Worm (Caenorhabditis elegans) whole organism, early embryonic: Measurements from ENCODE around the gene F12F6.7.

Experiments used
- B0310.2 ChIP-seq: sonication (generic microtip); optimal IDR thresholded peaks from 2 replicates; lab custom pipeline; 2016; ENCODE audit warnings: mild to moderate bottlenecking, missing genetic modification characterization, missing compliant biosample characterization
- F13C5.2 ChIP-seq: sonication (generic microtip); optimal IDR thresholded peaks from 2 replicates; lab custom pipeline; 2017; ENCODE audit warnings: mild to moderate bottlenecking, missing genetic modification characterization, inconsistent platforms, missing compliant biosample characterization
- aly-1 ChIP-seq: sonication (generic microtip); optimal IDR thresholded peaks from 2 replicates; lab custom pipeline; 2016; ENCODE audit warnings: missing genetic modification characterization, missing compliant biosample characterization
- ama-1 ChIP-seq: fragments of 150-350 bp; optimal IDR thresholded peaks from 2 replicates; lab custom pipeline; 2014
- ceh-13 ChIP-seq: fragments of 200-800 bp; sonication (Bioruptor generic); optimal IDR thresholded peaks from 2 replicates; lab custom pipeline; 2018; ENCODE audit warnings: mild to moderate bottlenecking, missing genetic modification characterization, missing compliant biosample characterization
- ceh-36 ChIP-seq: sonication (generic microtip); optimal IDR thresholded peaks from 2 replicates; lab custom pipeline; 2016; ENCODE audit warnings: missing genetic modification characterization, inconsistent platforms, missing compliant biosample characterization
- ets-7 ChIP-seq: sonication (generic microtip); optimal IDR thresholded peaks from 2 replicates; lab custom pipeline; 2016; ENCODE audit warnings: missing genotype, missing genetic modification characterization, missing compliant biosample characterization
- flt-1 ChIP-seq: fragments of 200-800 bp; sonication (Bioruptor generic); IDR thresholded peaks from 2 replicates; pipeline ENCODE4 v1.3.6; 2022; ENCODE audit warnings: missing genetic modification characterization, missing compliant biosample characterization
- hmbx-1 ChIP-seq: sonication (generic microtip); optimal IDR thresholded peaks from 2 replicates; lab custom pipeline; 2016; ENCODE audit warnings: mild to moderate bottlenecking, missing genetic modification characterization, missing compliant biosample characterization
- hmg-4 ChIP-seq: fragments of 200-800 bp; sonication (Bioruptor generic); optimal IDR thresholded peaks from 2 replicates; lab custom pipeline; 2018; ENCODE audit warnings: mild to moderate bottlenecking, missing genetic modification characterization, missing compliant biosample characterization
- hnd-1 ChIP-seq: sonication (generic microtip); optimal IDR thresholded peaks from 2 replicates; lab custom pipeline; 2016; ENCODE audit warnings: missing genetic modification characterization, missing compliant biosample characterization
- pes-1 ChIP-seq: fragments of 200-800 bp; sonication (Bioruptor generic); IDR thresholded peaks from 2 replicates; pipeline ENCODE4 v1.3.6; 2022; ENCODE audit warnings: missing genetic modification reagents, missing genetic modification characterization, missing compliant biosample characterization
- scrt-1 ChIP-seq: fragments of 200-800 bp; sonication (Bioruptor generic); IDR thresholded peaks from 2 replicates; pipeline ENCODE4 v1.3.6; 2022; ENCODE audit warnings: missing genetic modification characterization, missing compliant biosample characterization
- sea-1 ChIP-seq: fragments of 200-800 bp; sonication (Bioruptor generic); conservative IDR thresholded peaks from 2 replicates; pipeline ENCODE4 v1.3.6; 2022; ENCODE audit warnings: missing genetic modification characterization, missing compliant biosample characterization
- tbx-11 ChIP-seq: fragments of 200-800 bp; sonication (Bioruptor generic); IDR thresholded peaks from 2 replicates; pipeline ENCODE4 v1.3.6; 2022; ENCODE audit warnings: missing genetic modification characterization, missing compliant biosample characterization
- tbx-37 ChIP-seq: fragments of 200-800 bp; sonication (Bioruptor generic); conservative IDR thresholded peaks from 2 replicates; pipeline ENCODE4 v1.3.6; 2022; ENCODE audit warnings: missing genetic modification reagents, missing genetic modification characterization, missing compliant biosample characterization
- tra-4 ChIP-seq: sonication (generic microtip); optimal IDR thresholded peaks from 2 replicates; lab custom pipeline; 2017; ENCODE audit warnings: missing genetic modification characterization, missing compliant biosample characterization

The F12F6.7 gene

ce11 chrIV:11594191-11594673, 32.6 kb upstream of the F12F6.7 start, which contains the start of gene mig-38:
Gene mig-38 (plus strand): TSS chrIV:11594244.
- TF ChIP-seq aly-1 (tag; lab: Kevin White, UChicago), result no peak
- TF ChIP-seq hmg-4 (GFP tag; lab: Kevin White, UChicago), result peak; percentile 45
- no peak for TF ChIP-seq B0310.2
- TF ChIP-seq sea-1 (GFP tag; lab: Robert Waterston, UW), result peak; percentile 48; the same call in 1 of the 2 replicates
- TF ChIP-seq tbx-11, result no peak
- TF ChIP-seq ceh-36 (tag; lab: Kevin White, UChicago), result no peak

ce11 chrIV:11593415-11594190, 32.0 kb upstream of the F12F6.7 start, which contains the start of gene F40F11.3:
Gene F40F11.3 (minus strand): TSS chrIV:11594003.
- TF ChIP-seq F13C5.2 (tag; lab: Kevin White, UChicago) (peak; percentile 64), hnd-1 (no peak), tbx-37 (GFP tag; lab: Robert Waterston, UW) (no peak), B0310.2 (no peak), hmg-4 (GFP tag; lab: Kevin White, UChicago) (peak; percentile 38), ceh-36 (tag; lab: Kevin White, UChicago) (no peak), ama-1 (lab: Kevin White, UChicago) (no peak), tbx-11 (0 out of 2 replicates have a peak, but pooled peaks have one; percentile 14), ets-7 (tag; lab: Kevin White, UChicago) (no peak)

ce11 chrIV:11592820-11593219, 31.2 kb upstream of the F12F6.7 start:
- TF ChIP-seq ets-7 (tag; lab: Kevin White, UChicago) (no peak), scrt-1 (GFP tag; lab: Robert Waterston, UW) (no peak), hmg-4 (GFP tag; lab: Kevin White, UChicago) (no peak), ceh-13 (GFP tag; lab: Kevin White, UChicago) (no peak), tra-4 (tag; lab: Kevin White, UChicago) (no peak), B0310.2 (no peak), tbx-11 (no peak), aly-1 (tag; lab: Kevin White, UChicago) (no peak), hnd-1 (no peak), sea-1 (GFP tag; lab: Robert Waterston, UW) (no peak), ceh-36 (tag; lab: Kevin White, UChicago) (no peak), pes-1 (GFP tag; lab: Robert Waterston, UW) (0 out of 2 replicates have a peak, but pooled peaks have one; percentile 28), tbx-37 (GFP tag; lab: Robert Waterston, UW) (peak; percentile 73; the same call in 1 of the 2 replicates), flt-1 (GFP tag; lab: Robert Waterston, UW) (no peak)

- TF ChIP-seq pes-1 (GFP tag; lab: Robert Waterston, UW) (no peak), sea-1 (GFP tag; lab: Robert Waterston, UW) (no peak), tra-4 (tag; lab: Kevin White, UChicago) (no peak), ceh-36 (tag; lab: Kevin White, UChicago) (no peak), F13C5.2 (tag; lab: Kevin White, UChicago) (no peak), scrt-1 (GFP tag; lab: Robert Waterston, UW) (no peak), ama-1 (lab: Kevin White, UChicago) (no peak), flt-1 (GFP tag; lab: Robert Waterston, UW) (no peak), hmg-4 (GFP tag; lab: Kevin White, UChicago) (no peak), ceh-13 (GFP tag; lab: Kevin White, UChicago) (no peak), B0310.2 (no peak), tbx-11 (no peak), tbx-37 (GFP tag; lab: Robert Waterston, UW) (no peak), hmbx-1 (tag; lab: Kevin White, UChicago) (no peak), ets-7 (tag; lab: Kevin White, UChicago) (no peak), aly-1 (tag; lab: Kevin White, UChicago) (no peak), hnd-1 (no peak)
Measured at ce11 chrIV:11592165-11592564, 30.5 kb upstream of the F12F6.7 start, which contains the start of gene spe-36. Gene spe-36 (minus strand): TSS chrIV:11592265.

- TF ChIP-seq ama-1 (lab: Kevin White, UChicago) (no peak), hnd-1 (no peak), pes-1 (GFP tag; lab: Robert Waterston, UW) (no peak), scrt-1 (GFP tag; lab: Robert Waterston, UW) (no peak), hmbx-1 (tag; lab: Kevin White, UChicago) (no peak), tbx-37 (GFP tag; lab: Robert Waterston, UW) (no peak), hmg-4 (GFP tag; lab: Kevin White, UChicago) (no peak), ets-7 (tag; lab: Kevin White, UChicago) (no peak), tra-4 (tag; lab: Kevin White, UChicago) (no peak), B0310.2 (no peak), ceh-13 (GFP tag; lab: Kevin White, UChicago) (no peak), ceh-36 (tag; lab: Kevin White, UChicago) (no peak), flt-1 (GFP tag; lab: Robert Waterston, UW) (no peak), F13C5.2 (tag; lab: Kevin White, UChicago) (no peak), sea-1 (GFP tag; lab: Robert Waterston, UW) (no peak)
Measured at ce11 chrIV:11586484-11586883, 24.9 kb upstream of the F12F6.7 start.

ce11 chrIV:11584853-11585252, 23.2 kb upstream of the F12F6.7 start:
- TF ChIP-seq pes-1 (GFP tag; lab: Robert Waterston, UW) (no peak), ceh-13 (GFP tag; lab: Kevin White, UChicago) (no peak), tbx-37 (GFP tag; lab: Robert Waterston, UW) (no peak), B0310.2 (no peak), aly-1 (tag; lab: Kevin White, UChicago) (no peak), hnd-1 (no peak), ama-1 (lab: Kevin White, UChicago) (no peak), tra-4 (tag; lab: Kevin White, UChicago) (no peak), ceh-36 (tag; lab: Kevin White, UChicago) (no peak), tbx-11 (no peak), flt-1 (GFP tag; lab: Robert Waterston, UW) (no peak), hmbx-1 (tag; lab: Kevin White, UChicago) (no peak)
